Fruit fly (Drosophila melanogaster) whole organism, wandering third instar larva: ENCODE measurements around the gene Hsc70-1.
A peak's percentile ranks its signal among the peaks of the same experiment; 100 is the strongest.

Experiments
- Abd-B ChIP-seq: fragments of >200 bp; optimal IDR thresholded peaks from 2 replicates; lab custom pipeline; 2017; ENCODE audit warnings: missing biosample characterization, missing genetic modification characterization
- CG9705 ChIP-seq: fragments of 200-800 bp; sonication (Bioruptor generic); optimal IDR thresholded peaks from 2 replicates; lab custom pipeline; 2018; ENCODE audit warnings: missing biosample characterization, mild to moderate bottlenecking, missing genetic modification characterization
- Dfd ChIP-seq: fragments of >200 bp; optimal IDR thresholded peaks from 2 replicates; lab custom pipeline; 2017; ENCODE audit warnings: missing biosample characterization, missing genetic modification characterization
- Dif ChIP-seq: fragments of 200-275, 200-300 bp; sonication (Bioruptor generic); optimal IDR thresholded peaks from 2 replicates; lab custom pipeline; 2018; ENCODE audit warnings: missing biosample characterization, missing genetic modification characterization; ENCODE audit not compliant: partially characterized antibody
- GATAd ChIP-seq: sonication (Bioruptor generic); optimal IDR thresholded peaks from 2 replicates; lab custom pipeline; 2016; ENCODE audit warnings: missing biosample characterization, missing genetic modification characterization
- HLH106 ChIP-seq: fragments of 200-800 bp; optimal IDR thresholded peaks from 3 replicates; lab custom pipeline; 2019; ENCODE audit warnings: missing biosample characterization, mild to moderate bottlenecking, missing genetic modification characterization, moderate library complexity
- Hnf4 ChIP-seq: fragments of 200-800 bp; sonication (Bioruptor generic); optimal IDR thresholded peaks from 2 replicates; lab custom pipeline; 2016; ENCODE audit warnings: missing biosample characterization, mild to moderate bottlenecking, missing genetic modification characterization
- Hr83 ChIP-seq: fragments of 200-300 bp; sonication (Bioruptor generic); optimal IDR thresholded peaks from 2 replicates; lab custom pipeline; 2016; ENCODE audit warnings: missing biosample characterization, mild to moderate bottlenecking, missing genetic modification characterization, moderate library complexity; ENCODE audit not compliant: poor library complexity, severe bottlenecking
- Jra ChIP-seq: sonication (Bioruptor generic); optimal IDR thresholded peaks from 2 replicates; lab custom pipeline; 2016; ENCODE audit warnings: missing biosample characterization, missing genetic modification characterization
- Mio ChIP-seq: sonication (Bioruptor generic); optimal IDR thresholded peaks from 2 replicates; lab custom pipeline; 2016; ENCODE audit warnings: missing biosample characterization, missing genetic modification characterization
- OdsH ChIP-seq: fragments of 200-800 bp; sonication (Bioruptor generic); optimal IDR thresholded peaks from 2 replicates; lab custom pipeline; 2016; ENCODE audit warnings: missing biosample characterization, mild to moderate bottlenecking, missing genetic modification characterization
- Rel ChIP-seq, 2 experiments: fragments of 200-800 bp; sonication (Bioruptor generic) in 1 of 2; optimal IDR thresholded peaks; 2 replicates in 1 of 2; 3 replicates in 1 of 2; lab custom pipeline; 2016 to 2019; ENCODE audit warnings: mild to moderate bottlenecking in 2 of 2, missing biosample characterization in 2 of 2, missing genetic modification characterization in 2 of 2, moderate library complexity in 1 of 2
- Sp1 ChIP-seq: fragments of 200-800 bp; sonication (Bioruptor generic); optimal IDR thresholded peaks from 3 replicates; lab custom pipeline; 2019; ENCODE audit warnings: missing biosample characterization, mild to moderate bottlenecking, missing genetic modification characterization, moderate library complexity
- Vsx2 ChIP-seq: fragments of 200-300, 225-300 bp; sonication (Bioruptor generic); optimal IDR thresholded peaks from 2 replicates; lab custom pipeline; 2018; ENCODE audit warnings: missing biosample characterization, missing genetic modification characterization; ENCODE audit not compliant: partially characterized antibody
- br ChIP-seq: fragments of 200-800 bp; sonication (Bioruptor generic); optimal IDR thresholded peaks from 2 replicates; lab custom pipeline; 2016; ENCODE audit warnings: missing biosample characterization, missing genetic modification characterization
- brk ChIP-seq: fragments of 200-800 bp; sonication (Bioruptor generic); optimal IDR thresholded peaks from 2 replicates; lab custom pipeline; 2016; ENCODE audit warnings: missing biosample characterization, mild to moderate bottlenecking, missing genetic modification characterization
- dl ChIP-seq, 2 experiments: fragments of 175-275, 200-275 bp in 1 of 2; fragments of 200-275 bp in 1 of 2; sonication (Bioruptor generic); optimal IDR thresholded peaks; lab custom pipeline; 2018; ENCODE audit warnings: mild to moderate bottlenecking in 2 of 2, missing biosample characterization in 2 of 2, missing genetic modification characterization in 2 of 2, moderate library complexity in 2 of 2; ENCODE audit not compliant: partially characterized antibody in 2 of 2, insufficient read depth in 1 of 2
- dmrt93B ChIP-seq: fragments of 200-800 bp; sonication (Bioruptor generic); optimal IDR thresholded peaks from 2 replicates; lab custom pipeline; 2018; ENCODE audit warnings: missing biosample characterization, mild to moderate bottlenecking, missing genetic modification characterization
- dsf ChIP-seq: sonication (Bioruptor generic); optimal IDR thresholded peaks from 2 replicates; lab custom pipeline; 2016; ENCODE audit warnings: missing biosample characterization, missing genetic modification characterization, borderline replicate concordance
- foxo ChIP-seq, 2 experiments: fragments of 200-800 bp; sonication (Bioruptor generic); optimal IDR thresholded peaks; 2 replicates in 1 of 2; 3 replicates in 1 of 2; lab custom pipeline; 2016 to 2017; ENCODE audit warnings: missing biosample characterization in 2 of 2, missing genetic modification characterization in 2 of 2
- fru ChIP-seq: fragments of 200-800 bp; sonication (Bioruptor generic); optimal IDR thresholded peaks from 3 replicates; lab custom pipeline; 2016; ENCODE audit warnings: missing biosample characterization, mild to moderate bottlenecking, missing genetic modification characterization
- h ChIP-seq: fragments of 200-800 bp; sonication (Bioruptor generic); optimal IDR thresholded peaks from 3 replicates; lab custom pipeline; 2016; ENCODE audit warnings: missing biosample characterization, mild to moderate bottlenecking, missing genetic modification characterization
- jim ChIP-seq: fragments of 175-275, 200-325 bp; sonication (Bioruptor generic); optimal IDR thresholded peaks from 2 replicates; lab custom pipeline; 2016; ENCODE audit warnings: missing biosample characterization, mild to moderate bottlenecking, missing genetic modification characterization
- psq ChIP-seq: fragments of 200-800 bp; sonication (Bioruptor generic); optimal IDR thresholded peaks from 3 replicates; lab custom pipeline; 2017; ENCODE audit warnings: missing biosample characterization, mild to moderate bottlenecking, missing genetic modification characterization, moderate library complexity
- rgr ChIP-seq: fragments of 200-800 bp; sonication (Bioruptor generic); optimal IDR thresholded peaks from 3 replicates; lab custom pipeline; 2016; ENCODE audit warnings: missing biosample characterization, mild to moderate bottlenecking, missing genetic modification characterization
- sage ChIP-seq: fragments of 200-800 bp; sonication (Bioruptor generic); optimal IDR thresholded peaks from 2 replicates; lab custom pipeline; 2016; ENCODE audit warnings: missing biosample characterization, mild to moderate bottlenecking, missing genetic modification characterization
- sv ChIP-seq: fragments of 200-800 bp; sonication (Bioruptor generic); optimal IDR thresholded peaks from 3 replicates; lab custom pipeline; 2016; ENCODE audit warnings: missing biosample characterization, missing genetic modification characterization
- usp ChIP-seq: fragments of >200 bp; optimal IDR thresholded peaks from 2 replicates; lab custom pipeline; 2017; ENCODE audit warnings: missing biosample characterization, missing genetic modification characterization
- woc ChIP-seq: sonication (Bioruptor generic); optimal IDR thresholded peaks from 2 replicates; lab custom pipeline; 2016; ENCODE audit warnings: missing biosample characterization, mild to moderate bottlenecking, missing genetic modification characterization

Gene Hsc70-1

DNA sequence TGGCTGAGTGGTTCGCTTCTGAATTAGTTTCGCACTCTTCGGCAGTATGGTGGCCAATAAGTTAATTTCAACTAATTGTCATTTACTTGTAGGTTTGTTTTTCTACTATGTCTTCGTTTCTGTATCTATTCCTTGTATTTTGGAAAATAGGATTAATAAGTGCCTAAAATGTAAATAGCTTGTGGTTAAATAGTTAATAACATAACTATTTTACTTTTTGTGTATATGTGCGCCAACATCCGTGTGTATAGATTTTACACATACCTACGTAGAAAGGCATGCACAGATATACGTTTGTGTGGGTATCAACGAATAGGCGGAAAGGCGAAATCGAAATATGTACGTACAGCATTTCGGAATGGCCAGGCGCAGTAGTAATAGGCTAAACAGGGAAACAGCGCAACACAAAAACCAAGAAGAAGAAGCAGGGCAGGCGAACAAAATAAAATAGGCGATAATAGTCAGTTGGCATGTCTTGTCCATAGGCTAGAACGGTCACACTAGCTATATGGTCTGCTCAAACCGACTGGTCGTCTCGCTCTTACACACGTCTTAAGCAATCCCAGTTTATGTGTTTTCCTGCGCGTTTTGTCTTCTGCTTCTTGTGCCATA lies 28.8 kb downstream of the Hsc70-1 start:
- TF ChIP-seq Dfd (GFP tag; lab: Kevin White, UChicago) (no peak), sage (GFP tag; lab: Kevin White, UChicago) (peak; percentile 28), Sp1 (GFP tag; lab: Kevin White, UChicago) (no peak), Hr83 (GFP tag; lab: Kevin White, UChicago) (no peak), Dif (GFP tag; lab: Kevin White, UChicago) (peak; percentile 32), h (GFP tag; lab: Kevin White, UChicago) (no peak), foxo (GFP tag; optimal IDR thresholded peaks at IDR 0.05; lab: Kevin White, UChicago) (no peak), fru (GFP tag; lab: Kevin White, UChicago) (no peak), HLH106 (tag; lab: Kevin White, UChicago) (no peak), usp (no peak), Vsx2 (GFP tag; lab: Kevin White, UChicago) (no peak), Rel (GFP tag; optimal IDR thresholded peaks at IDR 0.05; lab: Kevin White, UChicago) (no peak), Rel (tag; optimal IDR thresholded peaks at IDR 0.05; lab: Kevin White, UChicago) (peak; percentile 47), psq (GFP tag; lab: Kevin White, UChicago) (peak; percentile 100), sv (GFP tag; lab: Kevin White, UChicago) (no peak), br (GFP tag; lab: Kevin White, UChicago) (peak; percentile 21), rgr (GFP tag; lab: Kevin White, UChicago) (no peak), brk (no peak), Mio (no peak), Hnf4 (GFP tag; lab: Kevin White, UChicago) (no peak), Jra (GFP tag; lab: Kevin White, UChicago) (peak; percentile 30), dmrt93B (GFP tag; lab: Kevin White, UChicago) (no peak), Abd-B (no peak), CG9705 (GFP tag; lab: Kevin White, UChicago) (no peak), GATAd (GFP tag; lab: Kevin White, UChicago) (no peak), woc (no peak)

DNA sequence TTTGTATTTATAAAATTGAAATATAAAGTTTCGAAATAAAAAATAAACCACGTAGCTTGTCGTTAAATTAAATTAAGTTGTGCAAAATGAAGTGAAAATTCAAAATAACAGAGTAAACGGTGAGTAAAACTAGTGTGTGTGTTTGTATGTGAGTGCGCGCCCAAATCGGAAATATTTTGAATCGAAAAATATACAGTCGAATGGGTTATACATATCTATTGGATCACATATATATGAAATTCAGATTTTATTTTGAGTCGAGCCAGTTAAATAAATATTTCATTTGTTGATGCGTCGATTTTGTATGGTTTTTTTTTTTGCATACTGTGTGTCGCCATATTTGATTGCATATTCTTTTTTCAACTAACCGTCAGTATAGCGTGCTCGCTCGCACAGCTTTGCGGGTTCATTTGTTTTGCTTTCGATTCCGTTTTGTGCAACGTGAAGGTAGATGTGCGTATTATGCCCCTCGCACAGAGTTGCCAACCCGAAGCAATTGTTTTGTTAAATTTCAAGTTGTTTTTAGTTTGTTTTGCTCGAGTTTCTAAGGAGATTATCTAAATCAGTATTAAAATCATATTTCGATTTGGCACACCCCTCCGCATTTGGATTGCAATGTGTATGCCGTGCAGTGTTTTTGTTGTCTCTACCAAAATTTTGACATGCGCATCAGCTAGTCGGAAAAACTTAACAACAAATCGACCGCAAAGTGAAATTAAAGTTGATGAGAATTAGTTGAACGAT lies 29.6 kb downstream of the Hsc70-1 start:
- TF ChIP-seq jim (GFP tag; lab: Kevin White, UChicago) = peak; percentile 74
- TF ChIP-seq dsf (GFP tag; lab: Kevin White, UChicago) = no peak
- no peak for TF ChIP-seq Rel (GFP tag; optimal IDR thresholded peaks at IDR 0.05; lab: Kevin White, UChicago)
- TF ChIP-seq Rel (tag; optimal IDR thresholded peaks at IDR 0.05; lab: Kevin White, UChicago) = peak; percentile 4
- no peak for TF ChIP-seq OdsH
- peak; percentile 28 for TF ChIP-seq fru (GFP tag; lab: Kevin White, UChicago)
- no peak for TF ChIP-seq Dfd (GFP tag; lab: Kevin White, UChicago)
- TF ChIP-seq GATAd (GFP tag; lab: Kevin White, UChicago) = no peak
- TF ChIP-seq HLH106 (tag; lab: Kevin White, UChicago) = no peak

DNA sequence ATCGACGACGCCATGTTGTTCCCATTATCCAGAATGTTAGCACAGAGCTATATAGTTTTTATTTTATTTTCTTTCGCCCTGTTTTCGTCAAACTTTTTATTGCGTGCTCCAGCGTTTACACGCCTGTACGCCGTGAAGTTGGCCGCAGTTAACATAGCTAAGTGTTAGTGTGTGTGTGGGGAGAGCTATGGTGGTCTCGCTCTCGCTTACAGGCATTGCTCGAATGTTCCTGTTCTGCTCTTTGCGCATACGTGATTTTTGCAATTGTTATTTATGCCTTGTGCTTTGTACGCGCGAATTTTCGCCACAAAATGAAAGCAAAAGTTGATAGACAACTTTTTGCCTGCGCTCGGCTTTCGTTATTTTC lies 30.2 kb downstream of the Hsc70-1 start:
- TF ChIP-seq dl (GFP tag; optimal IDR thresholded peaks at IDR 0.05; lab: Kevin White, UChicago; ENCODE audit: insufficient read depth in 1 of 2, partially characterized antibody in 2 of 2) = no peak
- peak; percentile 15 for TF ChIP-seq HLH106 (tag; lab: Kevin White, UChicago)
- TF ChIP-seq brk = peak; percentile 7
- peak; percentile 48 for TF ChIP-seq Sp1 (GFP tag; lab: Kevin White, UChicago)
- peak; percentile 7 for TF ChIP-seq dmrt93B (GFP tag; lab: Kevin White, UChicago)
- TF ChIP-seq Rel (GFP tag; optimal IDR thresholded peaks at IDR 0.05; lab: Kevin White, UChicago) = no peak
- peak; percentile 54 for TF ChIP-seq Rel (tag; optimal IDR thresholded peaks at IDR 0.05; lab: Kevin White, UChicago)
- peak; percentile 100 for TF ChIP-seq psq (GFP tag; lab: Kevin White, UChicago)
- TF ChIP-seq Jra (GFP tag; lab: Kevin White, UChicago) = no peak
- peak; percentile 21 for TF ChIP-seq fru (GFP tag; lab: Kevin White, UChicago)
- peak; percentile 59 for TF ChIP-seq Dif (GFP tag; lab: Kevin White, UChicago)
- TF ChIP-seq Abd-B = no peak
- peak; percentile 30 for TF ChIP-seq rgr (GFP tag; lab: Kevin White, UChicago)
- TF ChIP-seq br (GFP tag; lab: Kevin White, UChicago) = peak; percentile 5
